Fruit fly (Drosophila melanogaster) whole organism, adult: ENCODE measurements around the gene CG34283.

Source experiments
- CG11617 ChIP-seq: fragments of 200-800 bp; sonication (Bioruptor generic); optimal IDR thresholded peaks from 2 replicates; lab custom pipeline; 2017; ENCODE audit warnings: mild to moderate bottlenecking, missing biosample characterization, missing genetic modification reagents, missing genetic modification characterization
- CG12768 ChIP-seq: fragments of 200-800 bp; sonication (Bioruptor generic); optimal IDR thresholded peaks from 2 replicates; lab custom pipeline; 2017; ENCODE audit warnings: missing biosample characterization, missing genetic modification characterization, mild to moderate bottlenecking, moderate library complexity, missing genetic modification reagents
- CG14711 ChIP-seq: fragments of 200-800 bp; sonication (Bioruptor generic); optimal IDR thresholded peaks from 2 replicates; lab custom pipeline; 2018; ENCODE audit warnings: missing biosample characterization, mild to moderate bottlenecking, missing genetic modification characterization, moderate library complexity
- CG1620 ChIP-seq: fragments of 200-800 bp; sonication (Bioruptor generic); optimal IDR thresholded peaks from 2 replicates; lab custom pipeline; 2016; ENCODE audit warnings: missing biosample characterization, missing genetic modification characterization
- CG33017 ChIP-seq: fragments of 200-800 bp; sonication (Bioruptor generic); optimal IDR thresholded peaks from 2 replicates; lab custom pipeline; 2018; ENCODE audit warnings: missing biosample characterization, mild to moderate bottlenecking, missing genetic modification characterization, moderate library complexity
- CG5204 ChIP-seq: fragments of 200-800 bp; sonication (Bioruptor generic); optimal IDR thresholded peaks from 2 replicates; lab custom pipeline; 2016; ENCODE audit warnings: missing biosample characterization, missing genetic modification characterization
- CG7045 ChIP-seq: fragments of 200-800 bp; sonication (Bioruptor generic); optimal IDR thresholded peaks from 2 replicates; lab custom pipeline; 2017; ENCODE audit warnings: missing biosample characterization, mild to moderate bottlenecking, missing genetic modification characterization
- CG7101 ChIP-seq: fragments of 200-800 bp; sonication (Bioruptor generic); optimal IDR thresholded peaks from 2 replicates; lab custom pipeline; 2018; ENCODE audit warnings: missing biosample characterization, mild to moderate bottlenecking, missing genetic modification characterization, moderate library complexity
- Clk ChIP-seq: fragments of 200-800 bp; sonication (Bioruptor generic); optimal IDR thresholded peaks from 2 replicates; lab custom pipeline; 2017; ENCODE audit warnings: missing biosample characterization, missing genetic modification characterization
- Crg-1 ChIP-seq: fragments of 200-800 bp; sonication (Bioruptor generic); optimal IDR thresholded peaks from 2 replicates; lab custom pipeline; 2016; ENCODE audit warnings: missing biosample characterization, missing genetic modification characterization
- Hr96 ChIP-seq: fragments of 200-800 bp; sonication (Bioruptor generic); optimal IDR thresholded peaks from 2 replicates; lab custom pipeline; 2016; ENCODE audit warnings: missing biosample characterization, missing genetic modification characterization
- Mnt ChIP-seq: fragments of 200-800 bp; sonication (Bioruptor generic); optimal IDR thresholded peaks from 2 replicates; lab custom pipeline; 2016; ENCODE audit warnings: missing biosample characterization, mild to moderate bottlenecking, missing genetic modification characterization
- bab1 ChIP-seq: fragments of 200-800 bp; sonication (Bioruptor generic); optimal IDR thresholded peaks from 3 replicates; lab custom pipeline; 2019; ENCODE audit warnings: missing biosample characterization, mild to moderate bottlenecking, missing genetic modification characterization, moderate library complexity
- cic ChIP-seq: fragments of 200-800 bp; sonication (Bioruptor generic); optimal IDR thresholded peaks from 2 replicates; lab custom pipeline; 2017; ENCODE audit warnings: missing biosample characterization, mild to moderate bottlenecking, missing genetic modification characterization, moderate library complexity
- cnc ChIP-seq, 2 experiments: fragments of >200 bp; optimal IDR thresholded peaks; 2 replicates each; lab custom pipeline; 2017
- kay ChIP-seq: fragments of 200-800 bp; sonication (Bioruptor generic); peaks from one replicate; lab custom pipeline; 2016; ENCODE audit warnings: missing biosample characterization, missing genetic modification characterization, borderline replicate concordance
- ovo ChIP-seq: fragments of 200-800 bp; sonication (Bioruptor generic); optimal IDR thresholded peaks from 2 replicates; lab custom pipeline; 2016; ENCODE audit warnings: missing biosample characterization, missing genetic modification characterization
- pad ChIP-seq: fragments of 200-800 bp; sonication (Bioruptor generic); optimal IDR thresholded peaks from 3 replicates; lab custom pipeline; 2017; ENCODE audit warnings: missing biosample characterization, missing genetic modification characterization, mild to moderate bottlenecking, moderate library complexity, missing genetic modification reagents
- toe ChIP-seq: fragments of 200-800 bp; sonication (Bioruptor generic); optimal IDR thresholded peaks from 2 replicates; lab custom pipeline; 2016; ENCODE audit warnings: missing biosample characterization, missing genetic modification characterization

Gene CG34283

DNA sequence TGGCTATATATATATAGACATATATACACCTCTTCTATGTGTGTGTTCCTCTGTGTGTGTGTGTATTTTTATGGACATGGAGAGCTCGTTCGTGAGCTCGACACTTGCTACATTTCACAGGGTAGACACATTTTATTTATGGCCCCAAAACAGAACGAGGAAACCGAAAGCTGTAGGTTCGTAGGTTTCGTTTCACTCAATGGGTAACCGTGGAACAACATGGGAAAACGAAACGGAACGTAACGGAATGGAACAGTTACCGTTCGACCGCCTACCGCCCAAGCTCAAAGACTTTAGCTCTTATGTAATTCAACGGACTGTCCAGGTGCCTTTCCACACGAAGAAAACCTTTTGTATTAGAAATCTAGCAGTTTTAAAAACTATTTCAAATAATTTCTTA is 16.1 kb downstream of the CG34283 start:
- no peak for TF ChIP-seq cic
- no peak for TF ChIP-seq CG1620 (GFP tag; lab: Kevin White, UChicago)
- no peak for TF ChIP-seq cnc (optimal IDR thresholded peaks at IDR 0.05; lab: Kevin White, UChicago)
- TF ChIP-seq Hr96 = no peak
- TF ChIP-seq Mnt (GFP tag; lab: Kevin White, UChicago) = no peak
- TF ChIP-seq toe (GFP tag; lab: Kevin White, UChicago) = no peak

DNA sequence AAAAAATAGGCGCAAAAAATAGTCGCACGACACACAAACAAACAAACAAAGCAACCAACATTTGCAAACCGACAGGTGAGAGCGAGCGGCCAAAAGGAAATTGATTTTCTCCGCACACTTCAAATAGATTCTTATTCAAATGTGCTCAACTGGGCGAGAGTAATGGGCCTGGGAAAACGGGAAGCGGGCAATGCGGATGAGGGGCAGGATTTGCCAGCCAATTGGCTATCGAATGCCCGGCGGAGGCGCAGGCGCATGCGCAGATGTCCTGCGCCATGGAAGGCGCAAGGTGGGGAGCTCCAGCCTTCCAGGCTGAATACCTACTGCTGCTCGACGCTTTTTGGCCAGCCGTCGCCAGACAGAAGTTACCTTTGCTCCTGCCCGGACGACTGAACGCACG is 17.2 kb downstream of the CG34283 start, which contains the start of the genes ChAT and VAChT:
TSS of gene ChAT (plus strand) at position 352 of the 400 bp plus-strand sequence.
TSS of gene VAChT (plus strand) at position 352 of the 400 bp plus-strand sequence.
- TF ChIP-seq pad (GFP tag; lab: Kevin White, UChicago) (peak; percentile 77), kay (no peak)

DNA sequence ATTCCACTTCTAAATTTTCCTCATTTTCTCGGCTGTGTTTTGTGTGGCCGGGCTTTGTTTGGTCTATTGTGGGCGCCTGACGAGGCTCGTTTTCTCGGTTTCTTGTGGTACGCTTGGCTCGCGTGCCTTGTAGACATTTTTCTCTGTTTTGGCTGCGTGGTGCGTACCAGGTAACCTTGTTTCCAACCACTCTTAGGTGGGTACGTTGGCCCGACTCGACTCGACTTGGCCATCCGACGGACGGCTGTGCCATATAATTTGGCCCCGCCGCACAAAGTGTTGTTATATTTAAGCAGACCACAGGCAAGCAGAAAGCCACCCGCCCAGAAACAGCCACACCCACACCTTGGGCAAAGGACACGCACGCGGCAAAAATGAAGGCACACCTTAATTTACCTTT is 18.9 kb downstream of the CG34283 start:
- TF ChIP-seq CG7101 (no peak), pad (GFP tag; lab: Kevin White, UChicago) (no peak), cic (no peak), Crg-1 (GFP tag; lab: Kevin White, UChicago) (no peak)

DNA sequence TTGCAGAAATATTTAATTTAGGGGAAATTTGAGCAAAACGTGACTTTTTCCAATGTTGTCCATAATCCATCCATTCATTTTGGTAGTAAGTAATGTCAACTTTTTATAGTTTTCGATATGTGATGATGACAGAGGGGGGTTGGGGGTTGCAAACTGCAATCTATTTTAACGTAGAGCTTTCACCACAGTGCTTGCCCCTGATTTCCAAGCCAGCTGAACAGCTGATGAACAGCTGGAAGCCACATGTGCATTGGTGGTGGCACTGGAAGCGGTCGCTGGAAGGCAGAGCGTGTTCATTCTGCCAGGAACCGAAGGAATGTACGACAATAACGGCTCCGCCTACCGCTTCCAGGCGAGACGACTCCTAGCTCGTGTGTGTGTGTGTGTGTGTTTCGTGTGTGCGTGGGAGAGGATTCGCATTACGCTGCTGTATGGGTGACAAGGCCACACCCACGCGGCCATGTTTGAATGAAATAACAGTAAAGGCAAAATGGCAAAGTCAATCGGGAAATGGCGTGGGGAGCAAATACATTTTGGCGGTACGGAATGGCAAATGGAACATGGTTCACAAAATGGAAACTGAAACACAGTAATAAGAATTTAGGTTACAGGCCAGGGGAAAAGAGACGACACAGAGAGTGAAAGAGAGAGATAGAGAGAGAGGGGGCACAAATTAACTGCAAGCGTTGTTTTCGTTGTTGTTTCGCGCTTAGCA is 23.4 kb downstream of the CG34283 start:
- TF ChIP-seq pad (GFP tag; lab: Kevin White, UChicago) (peak; percentile 93), cnc (optimal IDR thresholded peaks at IDR 0.05; lab: Kevin White, UChicago) (no peak)

DNA sequence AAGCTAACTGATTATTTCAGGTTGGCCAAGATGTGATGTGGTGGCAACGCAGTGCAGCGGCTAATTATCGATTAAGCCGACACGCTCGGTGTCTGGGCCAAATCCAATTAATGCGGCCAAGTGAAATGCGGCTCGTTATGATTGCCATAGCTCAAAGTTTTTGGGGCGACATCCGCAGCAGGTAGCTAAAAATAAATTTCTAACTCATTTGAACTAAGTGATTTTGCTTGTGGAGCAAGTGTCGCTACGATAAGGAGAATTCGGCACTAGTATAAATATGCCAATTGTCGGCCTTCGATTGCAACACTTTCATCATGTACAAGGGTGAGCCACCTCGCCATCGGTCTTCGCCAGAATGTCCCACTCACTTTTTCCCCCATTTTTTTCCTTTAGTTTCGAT is 27.4 kb downstream of the CG34283 start, which contains the start of gene CG34282:
TSS of gene CG34282 (plus strand) at position 301 of the 400 bp plus-strand sequence.
- TF ChIP-seq kay (no peak), bab1 (GFP tag; lab: Kevin White, UChicago) (no peak), Mnt (GFP tag; lab: Kevin White, UChicago) (no peak), cnc (optimal IDR thresholded peaks at IDR 0.05; lab: Kevin White, UChicago) (no peak), CG33017 (tag; lab: Kevin White, UChicago) (no peak), pad (GFP tag; lab: Kevin White, UChicago) (no peak)

DNA sequence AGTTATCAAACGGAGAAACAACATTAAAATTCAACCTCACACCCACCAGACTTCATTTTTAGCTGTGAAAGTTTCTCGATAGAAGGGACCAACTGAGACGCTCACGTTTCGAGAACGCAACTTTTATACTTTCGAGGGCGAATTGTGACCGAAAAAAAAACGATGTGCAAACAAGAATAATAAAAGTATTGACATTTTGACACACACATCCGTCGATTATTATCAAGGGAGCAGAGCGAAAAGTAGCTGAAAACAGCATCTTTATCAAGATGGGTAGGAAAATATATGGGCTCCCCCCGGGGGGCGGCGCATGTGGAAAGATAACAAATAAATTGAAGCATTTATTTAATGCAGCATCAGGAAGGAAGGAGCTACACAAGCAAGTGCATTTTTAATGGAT is 28.8 kb downstream of the CG34283 start, which contains the start of gene CG14300:
TSS of gene CG14300 (minus strand) at position 101 of the 400 bp plus-strand sequence.
- no peak for TF ChIP-seq CG5204 (GFP tag; lab: Kevin White, UChicago)
- no peak for TF ChIP-seq Hr96
- TF ChIP-seq Clk (GFP tag; lab: Kevin White, UChicago) = no peak
- no peak for TF ChIP-seq CG33017 (tag; lab: Kevin White, UChicago)
- no peak for TF ChIP-seq Mnt (GFP tag; lab: Kevin White, UChicago)
- TF ChIP-seq ovo = no peak
- TF ChIP-seq CG11617 (GFP tag; lab: Kevin White, UChicago) = no peak
- TF ChIP-seq CG7101 = no peak
- no peak for TF ChIP-seq cnc (optimal IDR thresholded peaks at IDR 0.05; lab: Kevin White, UChicago)
- TF ChIP-seq toe (GFP tag; lab: Kevin White, UChicago) = no peak
- no peak for TF ChIP-seq cic
- no peak for TF ChIP-seq CG1620 (GFP tag; lab: Kevin White, UChicago)
- no peak for TF ChIP-seq CG14711

DNA sequence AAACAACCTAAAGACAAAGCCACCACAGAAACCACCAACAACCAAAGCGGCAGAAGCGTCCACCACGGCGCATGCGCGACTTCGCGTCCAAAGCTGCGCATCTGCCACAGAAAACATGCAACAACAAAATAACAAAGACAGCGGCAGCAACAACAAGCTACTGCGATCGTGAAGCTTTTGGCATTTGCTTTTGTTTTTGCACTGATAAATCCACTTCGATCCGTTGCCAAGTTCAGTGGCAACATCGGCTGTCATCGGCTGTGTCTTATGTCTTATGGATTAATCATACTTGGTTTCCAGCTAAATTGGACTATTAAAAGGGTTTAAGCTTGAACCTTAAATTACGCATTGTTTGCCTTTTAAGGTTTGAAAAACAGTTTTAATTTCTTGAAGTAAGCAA is 29.8 kb downstream of the CG34283 start, which contains the start of gene Muc91C:
TSS of gene Muc91C (minus strand) at position 101 of the 400 bp plus-strand sequence.
- TF ChIP-seq CG14711 = no peak
- no peak for TF ChIP-seq CG12768 (GFP tag; lab: Kevin White, UChicago)
- TF ChIP-seq Hr96 = no peak
- no peak for TF ChIP-seq cnc (optimal IDR thresholded peaks at IDR 0.05; lab: Kevin White, UChicago)
- TF ChIP-seq CG5204 (GFP tag; lab: Kevin White, UChicago) = no peak
- TF ChIP-seq kay = no peak
- TF ChIP-seq Clk (GFP tag; lab: Kevin White, UChicago) = no peak
- TF ChIP-seq Crg-1 (GFP tag; lab: Kevin White, UChicago) = no peak
- TF ChIP-seq bab1 (GFP tag; lab: Kevin White, UChicago) = no peak

DNA sequence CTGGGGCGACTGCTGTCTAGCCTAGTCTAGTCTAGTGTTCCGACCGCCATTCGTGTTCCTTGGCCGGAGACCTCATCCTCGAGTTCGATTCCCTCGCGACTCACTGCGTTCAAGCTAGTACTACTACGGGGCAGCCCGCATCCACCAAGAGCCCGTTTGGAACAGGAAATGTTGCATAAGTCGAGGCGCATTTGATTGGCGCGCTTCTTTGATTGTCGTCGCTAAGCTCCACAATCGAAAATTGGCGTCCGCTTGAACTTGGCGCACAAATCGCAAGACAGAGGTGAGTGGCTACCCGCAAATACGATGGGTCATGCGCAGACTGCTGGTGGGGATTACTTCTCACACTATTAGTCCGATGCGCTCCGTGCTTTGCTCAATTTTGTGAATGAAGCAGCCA is 41.3 kb downstream of the CG34283 start:
- TF ChIP-seq cic (no peak), CG14711 (no peak), CG7045 (GFP tag; lab: Kevin White, UChicago) (no peak), CG7101 (no peak), CG12768 (GFP tag; lab: Kevin White, UChicago) (no peak), ovo (no peak), Crg-1 (GFP tag; lab: Kevin White, UChicago) (no peak), pad (GFP tag; lab: Kevin White, UChicago) (no peak)
